Worm (Caenorhabditis elegans): Measurements from ENCODE around the gene fmo-1.

Gene fmo-1

DNA sequence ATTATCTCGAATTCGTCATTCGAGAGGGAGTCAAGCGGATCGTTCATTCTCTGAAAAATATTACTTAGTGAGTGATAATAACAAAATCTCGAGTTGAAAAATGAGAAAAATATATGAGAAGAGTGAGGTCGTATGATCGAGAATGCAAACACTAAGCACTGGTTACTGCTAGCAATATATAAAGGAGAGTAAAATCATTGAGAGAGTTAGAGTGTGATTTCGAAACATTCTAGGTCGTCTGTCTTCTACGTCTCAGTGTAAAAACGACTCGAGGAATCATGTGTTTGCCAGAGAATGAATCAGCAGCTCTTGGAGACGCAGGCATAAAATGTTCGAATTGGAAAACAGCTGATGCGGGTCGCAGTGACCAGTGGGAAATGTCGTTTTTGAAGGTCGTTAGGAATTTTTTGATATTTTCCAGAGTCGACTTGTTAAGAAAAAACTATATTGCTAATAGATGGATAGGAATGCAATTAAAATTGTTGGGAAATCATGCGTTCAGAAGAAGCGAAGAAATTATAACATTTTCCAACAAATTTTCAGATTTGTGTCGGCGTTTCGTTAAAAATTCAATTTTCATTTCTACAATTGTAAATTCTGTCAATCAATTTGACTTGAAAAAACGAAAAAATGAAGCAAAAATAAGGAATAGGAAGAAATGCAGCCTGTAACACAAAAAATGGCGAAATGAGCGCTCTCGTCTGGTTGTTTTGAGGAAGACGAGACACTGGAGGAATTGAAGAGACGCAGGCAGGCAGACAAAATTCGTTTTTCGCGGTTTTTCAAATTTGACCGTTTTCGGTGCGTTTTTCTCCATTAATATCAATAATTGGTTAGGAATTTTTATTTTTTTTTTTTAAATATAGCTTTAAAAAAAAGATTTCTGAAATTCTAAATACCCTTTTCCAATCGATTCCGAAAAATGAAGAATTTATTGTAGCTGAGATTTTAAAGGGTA is 35.6 kb downstream of the fmo-1 start, which contains the start of gene allo-1 (continued):
- TF ChIP-seq zfh-2 (GFP tag; conservative IDR thresholded peaks at IDR 0.05) (no peak; the same call in 1 of the 2 replicates), ceh-100 (GFP tag; IDR thresholded peaks at IDR 0.05) (no peak), snpc-3.4 (tag; optimal IDR thresholded peaks at IDR 0.05) (no peak), F39B2.1 (GFP tag; IDR thresholded peaks at IDR 0.05) (no peak), nhr-27 (tag; optimal IDR thresholded peaks at IDR 0.05) (no peak), madf-3 (GFP tag; IDR thresholded peaks at IDR 0.05) (no peak), nfyb-1 (GFP tag; IDR thresholded peaks at IDR 0.05) (peak; percentile 28; the same call in 1 of the 2 replicates), F33H1.4 (GFP tag; IDR thresholded peaks at IDR 0.05) (0 out of 2 replicates have a peak, but pooled peaks have one; percentile 12), madf-8 (GFP tag; conservative IDR thresholded peaks at IDR 0.05) (peak; percentile 17; the same call in 1 of the 2 replicates), madf-10 (tag; optimal IDR thresholded peaks at IDR 0.05) (peak; percentile 4), Y53F4B.3 (GFP tag; IDR thresholded peaks at IDR 0.05) (no peak), Y79H2A.3 (GFP tag; conservative IDR thresholded peaks at IDR 0.05) (no peak), hmg-1.2 (GFP tag; IDR thresholded peaks at IDR 0.05) (peak; percentile 100), fkh-3 (tag; optimal IDR thresholded peaks at IDR 0.05) (no peak), tlf-1 (GFP tag; optimal IDR thresholded peaks at IDR 0.05) (no peak), lin-26 (GFP tag; IDR thresholded peaks at IDR 0.05) (no peak), ceh-27 (GFP tag; optimal IDR thresholded peaks at IDR 0.05) (peak; percentile 15), B0019.2 (GFP tag; conservative IDR thresholded peaks at IDR 0.05) (no peak), F22D6.2 (tag; optimal IDR thresholded peaks at IDR 0.05) (no peak), F57C9.4 (tag; optimal IDR thresholded peaks at IDR 0.05) (no peak), lin-35 (GFP tag; optimal IDR thresholded peaks at IDR 0.05) (peak in 1 of 3 experiments; percentile 34), lin-40 (tag; optimal IDR thresholded peaks at IDR 0.05) (peak; percentile 52), dpff-1 (tag; optimal IDR thresholded peaks at IDR 0.05) (no peak), attf-3 (GFP tag; conservative IDR thresholded peaks at IDR 0.05) (no peak), snpc-1.3 (tag; optimal IDR thresholded peaks at IDR 0.05; ENCODE audit: insufficient read depth) (no peak), F23B12.7 (tag; optimal IDR thresholded peaks at IDR 0.05; ENCODE audit: insufficient read depth) (no peak)

ce11 chrIV:10698486-10698885 is 36.8 kb downstream of the fmo-1 start:
- 0 out of 2 replicates have a peak, but pooled peaks have one; percentile 49 for TF ChIP-seq ceh-58 (GFP tag; IDR thresholded peaks at IDR 0.05)
- TF ChIP-seq dox-1 (GFP tag; IDR thresholded peaks at IDR 0.05): peak; percentile 11; the same call in 1 of the 2 replicates
- no peak for TF ChIP-seq lin-54 (GFP tag; optimal IDR thresholded peaks at IDR 0.05)

- no peak for TF ChIP-seq lsy-27 (tag; optimal IDR thresholded peaks at IDR 0.05; ENCODE audit: borderline replicate concordance, insufficient read depth)
- no peak for TF ChIP-seq C06A6.2 (GFP tag; conservative IDR thresholded peaks at IDR 0.05)
- no peak for TF ChIP-seq athp-1 (tag; optimal IDR thresholded peaks at IDR 0.05)
- no peak for TF ChIP-seq F23B12.7 (tag; optimal IDR thresholded peaks at IDR 0.05; ENCODE audit: insufficient read depth)
- TF ChIP-seq zim-3 (tag; optimal IDR thresholded peaks at IDR 0.05): no peak
- no peak for TF ChIP-seq ekl-4 (GFP tag; IDR thresholded peaks at IDR 0.05)
- TF ChIP-seq F22D6.2 (tag; optimal IDR thresholded peaks at IDR 0.05): no peak
- TF ChIP-seq ceh-40 (GFP tag; IDR thresholded peaks at IDR 0.05): no peak
- no peak for TF ChIP-seq aptf-3 (GFP tag; IDR thresholded peaks at IDR 0.05)
- TF ChIP-seq ztf-6 (GFP tag; IDR thresholded peaks at IDR 0.05): no peak
- no peak for TF ChIP-seq nfya-1 (tag; optimal IDR thresholded peaks at IDR 0.05; ENCODE audit: borderline replicate concordance, insufficient read depth)
- no peak for TF ChIP-seq tbx-9 (tag; optimal IDR thresholded peaks at IDR 0.05; ENCODE audit: borderline replicate concordance)
These were observed 37.3 kb downstream of the fmo-1 start for ce11 chrIV:10699000-10699399.
